Worm (Caenorhabditis elegans) whole organism, L1 larva: ENCODE measurements around the gene snf-3.

Experiments
- aly-2 ChIP-seq: fragments of 150-350 bp; optimal IDR thresholded peaks from 2 replicates; lab custom pipeline; 2014; ENCODE audit warnings: missing biosample characterization, missing genetic modification characterization
- elt-3 ChIP-seq, 6 experiments: fragments of 150-350 bp in 1 of 6; sonication (generic microtip); optimal IDR thresholded peaks; 2 replicates each; lab custom pipeline; 2017 to 2018; ENCODE audit warnings: missing biosample characterization in 6 of 6, missing genetic modification characterization in 6 of 6, inconsistent platforms in 1 of 6
- nhr-20 ChIP-seq: sonication (generic microtip); optimal IDR thresholded peaks from 2 replicates; lab custom pipeline; 2016; ENCODE audit warnings: mild to moderate bottlenecking, missing genetic modification characterization, missing compliant biosample characterization
- sox-4 ChIP-seq: sonication (generic microtip); optimal IDR thresholded peaks from 2 replicates; lab custom pipeline; 2016; ENCODE audit warnings: missing genetic modification characterization, missing compliant biosample characterization

ce11 chrII:1045692-1046091, 46.1 kb upstream of the snf-3 start, which contains the start of gene str-148:
- TF ChIP-seq nhr-20 (tag; lab: Kevin White, UChicago) (no peak), aly-2 (no peak), sox-4 (no peak), elt-3 (tag; optimal IDR thresholded peaks at IDR 0.05; lab: Kevin White, UChicago) (no peak)
